Worm (Caenorhabditis elegans): ENCODE data around the gene odr-1.

odr-1 gene

DNA sequence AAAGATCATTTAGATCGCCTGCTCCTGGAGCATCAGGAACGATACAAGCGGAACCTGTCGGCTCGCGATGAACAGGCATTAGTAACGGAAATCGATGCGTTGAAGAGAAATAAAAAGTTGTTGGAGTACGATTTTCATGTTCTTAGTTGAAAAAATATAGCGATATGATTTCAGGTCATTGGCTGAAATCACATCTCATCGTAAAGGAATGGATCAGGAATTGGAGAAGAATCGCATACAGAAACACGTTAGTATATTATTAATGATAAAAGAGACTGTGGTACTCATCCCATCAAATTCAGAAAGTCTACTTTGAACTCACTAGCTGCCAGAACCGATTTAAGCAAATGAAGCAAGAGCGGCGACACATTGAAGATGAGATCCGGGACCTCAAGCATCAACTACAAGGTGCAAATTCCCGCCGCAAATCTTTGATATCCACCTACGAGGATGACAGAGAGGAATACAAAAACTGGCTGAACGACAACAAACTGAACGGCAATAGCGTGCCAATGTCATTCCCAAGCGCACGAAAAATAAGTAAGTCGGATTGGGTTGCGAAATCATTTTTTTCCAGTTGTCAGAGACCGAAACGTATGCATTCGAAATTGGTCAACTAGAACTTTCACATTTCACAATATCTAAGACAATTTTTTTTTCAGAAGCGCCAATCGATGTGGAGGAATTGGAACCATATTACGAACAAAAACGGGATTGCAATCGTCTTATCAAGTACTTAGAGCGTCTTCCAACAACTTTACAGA lies 20.6 kb downstream of the odr-1 start:
- TF ChIP-seq lin-32 (GFP tag; optimal IDR thresholded peaks at IDR 0.05), result no peak
- TF ChIP-seq blmp-1 (tag; optimal IDR thresholded peaks at IDR 0.05), result no peak
- TF ChIP-seq elt-3 (tag; optimal IDR thresholded peaks at IDR 0.05), result no peak
- TF ChIP-seq mep-1 (tag; optimal IDR thresholded peaks at IDR 0.05), result no peak
- TF ChIP-seq sem-2 (GFP tag; optimal IDR thresholded peaks at IDR 0.05), result no peak
- TF ChIP-seq nhr-28 (tag; optimal IDR thresholded peaks at IDR 0.05), result no peak
- TF ChIP-seq M03D4.4 (tag; optimal IDR thresholded peaks at IDR 0.05), result no peak
- no peak for TF ChIP-seq hlh-1 (tag; optimal IDR thresholded peaks at IDR 0.05)
- no peak for TF ChIP-seq snpc-4 (tag; optimal IDR thresholded peaks at IDR 0.05)

DNA sequence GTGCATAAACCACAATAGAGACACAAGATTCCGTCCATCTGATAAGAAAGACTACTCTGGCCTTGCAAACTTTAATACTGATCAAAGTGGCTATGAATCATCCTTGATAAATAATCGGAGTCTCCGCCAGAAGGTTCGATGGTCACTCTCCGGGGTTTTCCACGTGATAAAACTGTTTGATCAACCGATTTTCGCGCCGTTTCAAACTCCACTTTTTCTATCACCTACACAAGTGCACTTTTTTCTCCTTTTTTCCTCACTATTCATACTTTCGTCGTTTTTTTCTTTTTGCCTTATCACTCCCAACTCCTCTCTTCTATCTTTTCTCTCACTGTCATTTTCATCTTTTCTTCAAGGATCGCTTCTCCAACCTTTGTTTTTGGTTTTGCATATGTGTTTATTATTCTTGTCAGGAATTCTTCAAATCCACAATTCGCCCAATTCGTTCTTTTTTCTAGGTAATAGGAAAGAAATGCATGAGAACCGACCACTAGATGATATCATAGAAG lies 22.1 kb downstream of the odr-1 start, which contains the start of gene F18H3.4:
TSS of gene F18H3.4 (plus strand) at position 459 of the 509 bp plus-strand sequence.
- TF ChIP-seq snpc-4 (tag; optimal IDR thresholded peaks at IDR 0.05) (no peak), elt-1 (tag; optimal IDR thresholded peaks at IDR 0.05; ENCODE audit: borderline replicate concordance, insufficient read depth) (peak; percentile 4)

DNA sequence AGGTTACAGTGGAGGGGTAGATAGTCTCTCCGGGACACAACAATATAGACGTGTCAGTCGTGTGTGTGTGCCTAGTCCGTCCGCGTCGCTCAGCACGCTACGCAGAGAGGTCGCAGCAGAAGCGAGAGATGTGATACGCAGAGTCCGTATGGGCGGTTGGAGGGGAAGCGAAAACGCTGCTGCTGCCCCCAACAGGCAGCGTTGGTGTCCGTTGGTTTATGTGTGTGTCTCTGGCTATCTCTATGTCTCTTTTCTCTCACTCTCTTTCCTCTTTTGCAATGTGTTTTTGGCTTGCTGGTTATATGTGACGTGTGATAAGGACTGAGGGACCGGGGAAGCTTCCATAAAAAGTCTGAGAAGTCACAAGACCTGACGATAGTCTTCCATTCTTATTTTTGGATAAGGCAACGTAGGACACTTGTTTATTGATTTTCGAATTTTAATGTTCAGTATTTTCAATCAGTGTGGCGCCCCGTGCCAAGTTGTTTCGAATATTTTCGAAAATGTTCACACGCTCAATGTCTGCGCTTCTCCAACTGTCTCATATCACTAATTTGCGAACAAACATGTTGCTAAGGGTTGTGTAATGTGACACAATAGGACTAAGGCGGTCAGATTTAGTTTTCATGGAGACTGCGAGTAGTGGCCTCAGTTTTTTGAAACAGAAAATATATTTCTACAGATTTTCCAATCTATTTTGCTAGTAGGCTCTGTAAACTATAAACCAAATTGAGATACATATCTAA lies 23.3 kb downstream of the odr-1 start, which contains the start of gene pab-2:
TSS of gene pab-2 (minus strand) at position 69 of the 746 bp plus-strand sequence.
- TF ChIP-seq ham-2 (GFP tag; optimal IDR thresholded peaks at IDR 0.05), result peak; percentile 97
- TF ChIP-seq tbx-8 (GFP tag; optimal IDR thresholded peaks at IDR 0.05), result no peak
- TF ChIP-seq snpc-4 (tag; optimal IDR thresholded peaks at IDR 0.05), result no peak
- TF ChIP-seq hlh-1 (tag; optimal IDR thresholded peaks at IDR 0.05), result peak; percentile 70
- no peak for TF ChIP-seq nhr-12 (tag; optimal IDR thresholded peaks at IDR 0.05)
- TF ChIP-seq ztf-11 (tag; optimal IDR thresholded peaks at IDR 0.05), result peak; percentile 42
- TF ChIP-seq mep-1 (tag; optimal IDR thresholded peaks at IDR 0.05), result peak; percentile 37
- TF ChIP-seq elt-3 (tag; optimal IDR thresholded peaks at IDR 0.05), result no peak
- TF ChIP-seq M03D4.4 (tag; optimal IDR thresholded peaks at IDR 0.05), result peak; percentile 66
- no peak for TF ChIP-seq bed-3 (GFP tag; optimal IDR thresholded peaks at IDR 0.05)
- peak; percentile 99 for TF ChIP-seq unc-120 (tag; optimal IDR thresholded peaks at IDR 0.05; ENCODE audit: poor library complexity, severe bottlenecking)
- no peak for TF ChIP-seq nhr-76 (tag; optimal IDR thresholded peaks at IDR 0.05)
- TF ChIP-seq sem-2 (GFP tag; optimal IDR thresholded peaks at IDR 0.05), result no peak
- peak; percentile 83 for TF ChIP-seq unc-62 (GFP tag; optimal IDR thresholded peaks at IDR 0.05)
- peak; percentile 11 for TF ChIP-seq nhr-2 (tag; optimal IDR thresholded peaks at IDR 0.05)
- no peak for TF ChIP-seq nhr-28 (tag; optimal IDR thresholded peaks at IDR 0.05)
- TF ChIP-seq lin-32 (GFP tag; optimal IDR thresholded peaks at IDR 0.05), result no peak
- TF ChIP-seq flh-1 (GFP tag; optimal IDR thresholded peaks at IDR 0.05), result no peak
- peak; percentile 41 for TF ChIP-seq cnd-1 (tag; optimal IDR thresholded peaks at IDR 0.05)
- TF ChIP-seq ceh-39 (tag; optimal IDR thresholded peaks at IDR 0.05), result peak; percentile 21
- TF ChIP-seq ces-1 (GFP tag; optimal IDR thresholded peaks at IDR 0.05), result peak; percentile 38
- peak; percentile 84 for TF ChIP-seq sptf-1 (tag; optimal IDR thresholded peaks at IDR 0.05)
- no peak for TF ChIP-seq zip-8 (tag; optimal IDR thresholded peaks at IDR 0.05)
- no peak for TF ChIP-seq unc-39 (tag; optimal IDR thresholded peaks at IDR 0.05)
- no peak for TF ChIP-seq mab-5 (tag; optimal IDR thresholded peaks at IDR 0.05)
- peak; percentile 29 for TF ChIP-seq nhr-237 (tag; optimal IDR thresholded peaks at IDR 0.05)
- TF ChIP-seq ceh-83 (GFP tag; optimal IDR thresholded peaks at IDR 0.05), result no peak
- TF ChIP-seq blmp-1 (tag; optimal IDR thresholded peaks at IDR 0.05), result no peak
- no peak for TF ChIP-seq ceh-43 (GFP tag; optimal IDR thresholded peaks at IDR 0.05)
- peak; percentile 86 for TF ChIP-seq pha-4 (tag; optimal IDR thresholded peaks at IDR 0.05)
- peak; percentile 44 for TF ChIP-seq lsy-2 (tag; optimal IDR thresholded peaks at IDR 0.05)
- TF ChIP-seq drap-1 (GFP tag; optimal IDR thresholded peaks at IDR 0.05), result peak; percentile 57
- no peak for TF ChIP-seq elt-1 (tag; optimal IDR thresholded peaks at IDR 0.05; ENCODE audit: borderline replicate concordance, insufficient read depth)
- TF ChIP-seq lin-13 (tag; optimal IDR thresholded peaks at IDR 0.05), result peak; percentile 31
- peak; percentile 4 for TF ChIP-seq mls-2 (tag; optimal IDR thresholded peaks at IDR 0.05)

Measured in whole organism, mixed stage, embryonic.